Fruit fly (Drosophila melanogaster): Measurements from ENCODE around the gene Rbp9.

Rbp9 gene

DNA sequence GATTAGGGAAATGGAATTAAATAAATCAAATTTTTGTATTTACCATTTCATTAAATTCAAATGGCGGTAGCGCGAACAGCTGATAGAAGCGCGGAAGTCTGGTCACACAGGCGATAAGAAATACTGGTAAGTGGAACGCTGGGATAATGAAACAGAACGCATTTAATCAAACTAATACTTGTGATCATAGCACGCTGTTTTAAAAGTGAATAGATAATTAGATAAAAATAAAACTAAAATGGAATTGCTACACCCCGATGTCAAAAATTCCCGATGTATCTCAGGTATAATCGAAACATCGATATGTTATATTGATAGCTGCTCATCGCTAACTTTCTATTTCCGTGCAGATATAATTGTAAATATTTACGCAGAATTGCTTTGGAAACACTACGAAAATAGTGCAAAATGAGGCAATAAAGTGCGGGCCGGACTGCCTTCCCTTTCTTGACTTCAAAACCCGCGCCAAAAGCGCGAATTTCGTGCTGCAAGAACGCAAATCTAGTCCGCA lies 38.2 kb downstream of the Rbp9 start, which contains the start of the genes okr and CG3558 (continued):
- TF ChIP-seq CG17612 (GFP tag; IDR thresholded peaks at IDR 0.05) (no peak), CG3995 (GFP tag; optimal IDR thresholded peaks at IDR 0.05) (no peak), fru (optimal IDR thresholded peaks at IDR 0.05) (no peak), her (GFP tag; optimal IDR thresholded peaks at IDR 0.05) (no peak), stc (GFP tag; IDR thresholded peaks at IDR 0.05) (no peak), CG15601 (tag; optimal IDR thresholded peaks at IDR 0.05) (no peak), Dp (GFP tag; optimal IDR thresholded peaks at IDR 0.05) (peak; percentile 86), CG12659 (GFP tag; optimal IDR thresholded peaks at IDR 0.05) (peak; percentile 18), NC2α (GFP tag; optimal IDR thresholded peaks at IDR 0.05) (no peak), PHDP (tag; optimal IDR thresholded peaks at IDR 0.05) (no peak), trh (GFP tag; optimal IDR thresholded peaks at IDR 0.05) (no peak), CG12769 (tag; optimal IDR thresholded peaks at IDR 0.05) (no peak), slou (GFP tag; optimal IDR thresholded peaks at IDR 0.05) (no peak), Lim3 (GFP tag; IDR thresholded peaks at IDR 0.05) (no peak), CG15269 (tag; optimal IDR thresholded peaks at IDR 0.05) (no peak), CG12104 (GFP tag; optimal IDR thresholded peaks at IDR 0.05) (no peak), CG1602 (GFP tag; optimal IDR thresholded peaks at IDR 0.05) (no peak), crc (GFP tag; optimal IDR thresholded peaks at IDR 0.05) (no peak), GATAe (GFP tag; conservative IDR thresholded peaks at IDR 0.05) (no peak), CG13287 (GFP tag; IDR thresholded peaks at IDR 0.05; ENCODE audit: partially characterized antibody) (peak; percentile 90), CG14014 (GFP tag; IDR thresholded peaks at IDR 0.05) (no peak), HLH54F (GFP tag; optimal IDR thresholded peaks at IDR 0.05) (no peak), kah (GFP tag; optimal IDR thresholded peaks at IDR 0.05) (no peak), Dref (GFP tag; IDR thresholded peaks at IDR 0.05) (peak; percentile 72), Doc3 (GFP tag; IDR thresholded peaks at IDR 0.05; ENCODE audit: partially characterized antibody) (peak; percentile 86), CG17359 (tag; optimal IDR thresholded peaks at IDR 0.05) (no peak), scrt (GFP tag; optimal IDR thresholded peaks at IDR 0.05) (no peak), CG10267 (tag; optimal IDR thresholded peaks at IDR 0.05) (peak; percentile 54), pfk (GFP tag; optimal IDR thresholded peaks at IDR 0.05) (peak; percentile 94), CG12236 (GFP tag; optimal IDR thresholded peaks at IDR 0.05) (no peak), CG2129 (GFP tag; IDR thresholded peaks at IDR 0.05; ENCODE audit: partially characterized antibody) (peak; percentile 77), HLH4C (GFP tag; IDR thresholded peaks at IDR 0.05; ENCODE audit: partially characterized antibody) (peak; percentile 78), Bteb2 (GFP tag; optimal IDR thresholded peaks at IDR 0.05) (peak; percentile 32), gfzf (GFP tag; optimal IDR thresholded peaks at IDR 0.05) (peak; percentile 57), en (GFP tag; optimal IDR thresholded peaks at IDR 0.05) (no peak), fd102C (GFP tag; optimal IDR thresholded peaks at IDR 0.05) (no peak), Rx (GFP tag; IDR thresholded peaks at IDR 0.05) (no peak), bbx (GFP tag; IDR thresholded peaks at IDR 0.05; ENCODE audit: partially characterized antibody) (peak; percentile 78), mirr (GFP tag; optimal IDR thresholded peaks at IDR 0.05) (no peak), CG31365 (tag; optimal IDR thresholded peaks at IDR 0.05) (no peak), pita (GFP tag; optimal IDR thresholded peaks at IDR 0.05) (no peak), br (optimal IDR thresholded peaks at IDR 0.05) (no peak), Doc2 (GFP tag; IDR thresholded peaks at IDR 0.05) (no peak), corto (GFP tag; optimal IDR thresholded peaks at IDR 0.05) (no peak), Lhr (GFP tag; optimal IDR thresholded peaks at IDR 0.05) (peak; percentile 23), CG6791 (GFP tag; IDR thresholded peaks at IDR 0.05; ENCODE audit: partially characterized antibody) (peak; percentile 73), ken (GFP tag; IDR thresholded peaks at IDR 0.05) (no peak), CG7987 (GFP tag; optimal IDR thresholded peaks at IDR 0.05) (no peak), Vsx1 (GFP tag; optimal IDR thresholded peaks at IDR 0.05) (no peak), danr (GFP tag; IDR thresholded peaks at IDR 0.05) (no peak), lilli (GFP tag; optimal IDR thresholded peaks at IDR 0.05) (peak; percentile 21)

All from whole organism, embryonic.